Fruit fly (Drosophila melanogaster): ENCODE results near the gene aub.

The aub gene

DNA sequence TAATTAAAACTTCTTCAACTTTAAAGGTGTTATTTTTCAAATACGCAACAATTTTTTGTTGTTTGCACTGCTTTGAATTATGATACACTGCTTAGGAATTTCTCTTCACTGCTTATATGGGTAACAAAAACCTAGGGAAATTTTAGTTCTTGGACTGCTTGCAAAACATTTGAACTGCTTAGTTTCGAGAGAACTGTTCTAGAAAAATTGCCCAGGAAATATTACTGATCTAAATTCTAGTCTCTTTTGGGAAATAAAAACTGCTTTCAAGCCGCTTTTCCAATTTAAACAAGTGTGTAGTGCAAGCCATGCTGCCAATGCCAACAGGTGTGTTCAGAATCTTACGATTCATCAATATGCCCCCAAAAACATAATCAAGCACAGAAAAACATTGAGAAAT is 36.8 kb downstream of the aub start (continued):
- no peak for TF ChIP-seq Doc2 (GFP tag; IDR thresholded peaks at IDR 0.05)
- TF ChIP-seq Nf-YB (GFP tag; optimal IDR thresholded peaks at IDR 0.05), result no peak
- no peak for TF ChIP-seq CG14965 (GFP tag; optimal IDR thresholded peaks at IDR 0.05; ENCODE audit: borderline replicate concordance)
- 0 out of 2 replicates have a peak, but pooled peaks have one; percentile 28 for TF ChIP-seq CG31441 (GFP tag; IDR thresholded peaks at IDR 0.05)
- TF ChIP-seq sna (GFP tag; IDR thresholded peaks at IDR 0.05; ENCODE audit: partially characterized antibody), result no peak
- TF ChIP-seq CG4820 (GFP tag; optimal IDR thresholded peaks at IDR 0.05), result peak; percentile 27
- TF ChIP-seq CG1024 (GFP tag; IDR thresholded peaks at IDR 0.05), result no peak
- TF ChIP-seq Adf1 (GFP tag; IDR thresholded peaks at IDR 0.05), result no peak
- TF ChIP-seq yki (optimal IDR thresholded peaks at IDR 0.05), result no peak
- TF ChIP-seq CG5180 (GFP tag; optimal IDR thresholded peaks at IDR 0.05), result no peak
- TF ChIP-seq sc (optimal IDR thresholded peaks at IDR 0.05), result no peak
- no peak for TF ChIP-seq sc (GFP tag; optimal IDR thresholded peaks at IDR 0.05)
- no peak for TF ChIP-seq chn (GFP tag; optimal IDR thresholded peaks at IDR 0.05)
- no peak for TF ChIP-seq tna (GFP tag; IDR thresholded peaks at IDR 0.05; ENCODE audit: partially characterized antibody)
- no peak for TF ChIP-seq zf30C (GFP tag; optimal IDR thresholded peaks at IDR 0.05)
- no peak for TF ChIP-seq hb (GFP tag; IDR thresholded peaks at IDR 0.05; ENCODE audit: partially characterized antibody)
- no peak for TF ChIP-seq CG32772 (GFP tag; IDR thresholded peaks at IDR 0.05)
- no peak for TF ChIP-seq Chrac-16 (GFP tag; optimal IDR thresholded peaks at IDR 0.05)
- no peak for TF ChIP-seq CG10431 (GFP tag; optimal IDR thresholded peaks at IDR 0.05)
- no peak for TF ChIP-seq sens-2 (GFP tag; IDR thresholded peaks at IDR 0.05)
- no peak for TF ChIP-seq cg (GFP tag; optimal IDR thresholded peaks at IDR 0.05)
- no peak for TF ChIP-seq wor (GFP tag; IDR thresholded peaks at IDR 0.05)
- TF ChIP-seq CTCF (GFP tag; optimal IDR thresholded peaks at IDR 0.05), result peak; percentile 75
- TF ChIP-seq CG6683 (GFP tag; optimal IDR thresholded peaks at IDR 0.05), result no peak
- peak; percentile 33 for TF ChIP-seq gem (tag; optimal IDR thresholded peaks at IDR 0.05)
- TF ChIP-seq en (GFP tag; optimal IDR thresholded peaks at IDR 0.05), result no peak
- TF ChIP-seq Blimp-1 (GFP tag; optimal IDR thresholded peaks at IDR 0.05), result no peak
- peak; percentile 16 for TF ChIP-seq Fer3 (tag; optimal IDR thresholded peaks at IDR 0.05)
- no peak for TF ChIP-seq Hey (tag; optimal IDR thresholded peaks at IDR 0.05)
- TF ChIP-seq hkb (optimal IDR thresholded peaks at IDR 0.05), result no peak
- no peak for TF ChIP-seq hkb (GFP tag; IDR thresholded peaks at IDR 0.05)
- TF ChIP-seq luna (GFP tag; optimal IDR thresholded peaks at IDR 0.05), result no peak
- peak; percentile 31 for TF ChIP-seq CG7839 (tag; optimal IDR thresholded peaks at IDR 0.05)
- TF ChIP-seq Neu2 (GFP tag; optimal IDR thresholded peaks at IDR 0.05; ENCODE audit: borderline replicate concordance), result no peak
- peak; percentile 4 for TF ChIP-seq dm (GFP tag; optimal IDR thresholded peaks at IDR 0.05)
- TF ChIP-seq wek (GFP tag; optimal IDR thresholded peaks at IDR 0.05), result no peak
- peak; percentile 57 for TF ChIP-seq Med (GFP tag)
- no peak for TF ChIP-seq CG2889 (GFP tag; IDR thresholded peaks at IDR 0.05)
- TF ChIP-seq h (optimal IDR thresholded peaks at IDR 0.05), result no peak
- TF ChIP-seq CG2116 (GFP tag; optimal IDR thresholded peaks at IDR 0.05), result no peak
- TF ChIP-seq CG4360 (GFP tag; IDR thresholded peaks at IDR 0.05), result 0 out of 2 replicates have a peak, but pooled peaks have one; percentile 22
- no peak for TF ChIP-seq usp (GFP tag; optimal IDR thresholded peaks at IDR 0.05)
- no peak for TF ChIP-seq Drgx (GFP tag; IDR thresholded peaks at IDR 0.05)
- no peak for TF ChIP-seq CG4328 (GFP tag; optimal IDR thresholded peaks at IDR 0.05)
- TF ChIP-seq CG8478 (optimal IDR thresholded peaks at IDR 0.05), result no peak
- TF ChIP-seq CG2712 (tag; optimal IDR thresholded peaks at IDR 0.05), result peak; percentile 61
- no peak for TF ChIP-seq CG16863 (GFP tag; optimal IDR thresholded peaks at IDR 0.05)
- no peak for TF ChIP-seq HmgZ (tag; optimal IDR thresholded peaks at IDR 0.05)
- TF ChIP-seq MBD-R2 (GFP tag; IDR thresholded peaks at IDR 0.05), result peak; percentile 36; the same call in 1 of the 2 replicates
- TF ChIP-seq bab2 (GFP tag; optimal IDR thresholded peaks at IDR 0.05), result no peak
- no peak for TF ChIP-seq CG3847 (GFP tag; IDR thresholded peaks at IDR 0.05)
- no peak for TF ChIP-seq pnt (GFP tag; optimal IDR thresholded peaks at IDR 0.05)
- no peak for TF ChIP-seq CG3163 (GFP tag; optimal IDR thresholded peaks at IDR 0.05)
- no peak for TF ChIP-seq CG34224 (GFP tag; IDR thresholded peaks at IDR 0.05; ENCODE audit: partially characterized antibody)

Data from whole organism, embryonic.